Worm (Caenorhabditis elegans) whole organism, mixed stage, embryonic: Measurements from ENCODE around the gene F21C10.6.

Experiments
- elt-1 ChIP-seq: sonication (generic microtip); optimal IDR thresholded peaks from 2 replicates; lab custom pipeline; 2017; ENCODE audit warnings: missing genetic modification characterization, mild to moderate bottlenecking, missing compliant biosample characterization, antibody characterized with exemption, moderate library complexity, borderline replicate concordance; ENCODE audit not compliant: insufficient read depth
- lsy-2 ChIP-seq: fragments of 150-350 bp; optimal IDR thresholded peaks from 2 replicates; lab custom pipeline; 2014; ENCODE audit warnings: missing biosample characterization, missing genetic modification characterization
- mep-1 ChIP-seq: fragments of 150-350 bp; optimal IDR thresholded peaks from 2 replicates; lab custom pipeline; 2017; ENCODE audit warnings: missing biosample characterization, missing genetic modification reagents, missing genetic modification characterization, inconsistent platforms
- nhr-2 ChIP-seq: fragments of 150-350 bp; optimal IDR thresholded peaks from 2 replicates; lab custom pipeline; 2014; ENCODE audit warnings: missing biosample characterization, missing genetic modification characterization
- nhr-237 ChIP-seq: fragments of 150-350 bp; optimal IDR thresholded peaks from 2 replicates; lab custom pipeline; 2014; ENCODE audit warnings: missing biosample characterization, missing genetic modification characterization
- nhr-28 ChIP-seq: fragments of 150-350 bp; optimal IDR thresholded peaks from 2 replicates; lab custom pipeline; 2014; ENCODE audit warnings: missing biosample characterization, missing genetic modification characterization
- pha-4 ChIP-seq: fragments of 150-350 bp; optimal IDR thresholded peaks from 2 replicates; lab custom pipeline; 2018; ENCODE audit warnings: missing biosample characterization, missing genetic modification reagents, missing genetic modification characterization
- snpc-4 ChIP-seq: fragments of 150-350 bp; optimal IDR thresholded peaks from 2 replicates; lab custom pipeline; 2014; ENCODE audit warnings: missing biosample characterization, missing genetic modification characterization
- unc-39 ChIP-seq: fragments of 150-350 bp; optimal IDR thresholded peaks from 2 replicates; lab custom pipeline; 2014; ENCODE audit warnings: missing biosample characterization, missing genetic modification characterization
- unc-62 ChIP-seq: fragments of 150-350 bp; optimal IDR thresholded peaks from 2 replicates; lab custom pipeline; 2014; ENCODE audit warnings: missing biosample characterization, missing genetic modification reagents, missing genetic modification characterization
- ztf-11 ChIP-seq: fragments of 150-350 bp; optimal IDR thresholded peaks from 2 replicates; lab custom pipeline; 2014; ENCODE audit warnings: missing biosample characterization, missing genetic modification characterization

- TF ChIP-seq snpc-4 (tag; lab: Kevin White, UChicago) (no peak), unc-39 (no peak), unc-62 (no peak), lsy-2 (tag; lab: Kevin White, UChicago) (no peak), elt-1 (tag; lab: Kevin White, UChicago) (no peak), ztf-11 (tag; lab: Kevin White, UChicago) (no peak), pha-4 (tag; lab: Kevin White, UChicago) (no peak), nhr-237 (no peak), nhr-28 (tag; lab: Kevin White, UChicago) (no peak), mep-1 (tag; lab: Kevin White, UChicago) (no peak), nhr-2 (no peak)
Measured at ce11 chrV:9128562-9128961, 4.3 kb downstream of the F21C10.6 start.
